Worm (Caenorhabditis elegans) whole organism, early embryonic: Measurements from ENCODE around the gene pcf-11.

ENCODE experiments used
- ama-1 ChIP-seq: fragments of 150-350 bp; optimal IDR thresholded peaks from 2 replicates; lab custom pipeline; 2014
- flt-1 ChIP-seq: fragments of 200-800 bp; sonication (Bioruptor generic); IDR thresholded peaks from 2 replicates; pipeline ENCODE4 v1.3.6; 2022; ENCODE audit warnings: missing genetic modification characterization, missing compliant biosample characterization
- hmbx-1 ChIP-seq: sonication (generic microtip); optimal IDR thresholded peaks from 2 replicates; lab custom pipeline; 2016; ENCODE audit warnings: mild to moderate bottlenecking, missing genetic modification characterization, missing compliant biosample characterization
- hnd-1 ChIP-seq: sonication (generic microtip); optimal IDR thresholded peaks from 2 replicates; lab custom pipeline; 2016; ENCODE audit warnings: missing genetic modification characterization, missing compliant biosample characterization
- tbx-11 ChIP-seq: fragments of 200-800 bp; sonication (Bioruptor generic); IDR thresholded peaks from 2 replicates; pipeline ENCODE4 v1.3.6; 2022; ENCODE audit warnings: missing genetic modification characterization, missing compliant biosample characterization

DNA sequence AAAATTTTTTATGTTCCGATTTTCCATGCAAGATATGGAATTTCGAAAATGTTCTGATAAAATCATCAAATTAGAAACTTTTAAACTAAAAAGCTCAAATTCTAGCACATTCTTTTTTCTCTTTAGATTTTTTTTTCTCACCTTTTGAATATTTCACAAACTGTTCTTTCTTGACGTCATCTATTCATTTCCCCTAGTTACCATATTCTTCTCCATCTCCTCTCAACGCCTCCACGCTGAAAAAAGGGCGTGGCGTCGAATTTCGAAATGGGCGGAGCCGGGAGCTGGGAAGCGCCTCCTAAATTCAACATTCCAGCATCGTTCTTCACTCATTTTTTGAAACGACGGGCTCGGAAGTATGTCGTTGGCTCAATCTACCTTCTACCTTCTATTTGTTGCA lies 17.4 kb downstream of the pcf-11 start, which contains the start of gene nlp-43:
- no peak for TF ChIP-seq hnd-1 (tag; lab: Kevin White, UChicago)
- no peak for TF ChIP-seq flt-1 (GFP tag; lab: Robert Waterston, UW)
- TF ChIP-seq ama-1 (lab: Kevin White, UChicago): no peak
- TF ChIP-seq tbx-11 (GFP tag; lab: Robert Waterston, UW): no peak
- no peak for TF ChIP-seq hmbx-1 (tag; lab: Kevin White, UChicago)
